Fruit fly (Drosophila melanogaster): ENCODE measurements around the gene Pdcd4.

The Pdcd4 gene

dm6 chrX:13739411-13739888 is 15.8 kb downstream of the Pdcd4 start, which contains the start of gene CG11151 (continued):
- TF ChIP-seq acj6 (GFP tag; optimal IDR thresholded peaks at IDR 0.05) (peak; percentile 96), CG3032 (tag; optimal IDR thresholded peaks at IDR 0.05) (peak; percentile 93), CG8632 (GFP tag; optimal IDR thresholded peaks at IDR 0.05) (peak; percentile 96), CG8119 (GFP tag; IDR thresholded peaks at IDR 0.05) (peak; percentile 95), OdsH (GFP tag; optimal IDR thresholded peaks at IDR 0.05) (peak; percentile 97), lz (GFP tag; optimal IDR thresholded peaks at IDR 0.05) (peak; percentile 97), CG4318 (GFP tag; optimal IDR thresholded peaks at IDR 0.05) (peak; percentile 95), CG6792 (GFP tag; optimal IDR thresholded peaks at IDR 0.05) (peak; percentile 97), net (GFP tag; optimal IDR thresholded peaks at IDR 0.05) (peak; percentile 97), Eip78C (GFP tag) (peak; percentile 99), Hr38 (GFP tag; optimal IDR thresholded peaks at IDR 0.05) (peak; percentile 75), CG9139 (GFP tag; optimal IDR thresholded peaks at IDR 0.05) (peak; percentile 93), CG10669 (GFP tag; optimal IDR thresholded peaks at IDR 0.05) (peak; percentile 97), Hr39 (GFP tag; optimal IDR thresholded peaks at IDR 0.05) (peak; percentile 97), Eip75B (GFP tag; optimal IDR thresholded peaks at IDR 0.05) (peak; percentile 97)

dm6 chrX:13737939-13738338 is 17.3 kb downstream of the Pdcd4 start, which contains the start of gene CG11134:
CG11134 (plus strand) TSS chrX:13737942.
- TF ChIP-seq fkh (GFP tag; optimal IDR thresholded peaks at IDR 0.05) = peak; percentile 75
- no peak for TF ChIP-seq topi (GFP tag; optimal IDR thresholded peaks at IDR 0.05)

- TF ChIP-seq Gug (GFP tag; IDR thresholded peaks at IDR 0.05) = no peak
- no peak for TF ChIP-seq CG6163 (GFP tag; IDR thresholded peaks at IDR 0.05)
- peak; percentile 72 for TF ChIP-seq CG1621 (tag; optimal IDR thresholded peaks at IDR 0.05)
- TF ChIP-seq fkh (GFP tag; optimal IDR thresholded peaks at IDR 0.05) = peak; percentile 36
- peak; percentile 35 for TF ChIP-seq Eip78C (GFP tag)
- TF ChIP-seq Sox14 (GFP tag; optimal IDR thresholded peaks at IDR 0.05) = peak; percentile 9
- no peak for TF ChIP-seq Eip75B (GFP tag; optimal IDR thresholded peaks at IDR 0.05)
Observed at dm6 chrX:13736174-13736482, 19.1 kb downstream of the Pdcd4 start, which contains the start of gene g. g (minus strand) TSS chrX:13736278.

- TF ChIP-seq OdsH (GFP tag; optimal IDR thresholded peaks at IDR 0.05) = no peak
- TF ChIP-seq Eip75B (GFP tag; optimal IDR thresholded peaks at IDR 0.05) = no peak
- no peak for TF ChIP-seq Sox15 (GFP tag; optimal IDR thresholded peaks at IDR 0.05)
- TF ChIP-seq esn (GFP tag; optimal IDR thresholded peaks at IDR 0.05) = no peak
- TF ChIP-seq Eip78C (GFP tag) = peak; percentile 57
- TF ChIP-seq salr (GFP tag; optimal IDR thresholded peaks at IDR 0.05) = peak in 1 of 2 experiments; percentile 12
- TF ChIP-seq svp (GFP tag) = no peak
- TF ChIP-seq achi (GFP tag; optimal IDR thresholded peaks at IDR 0.05) = peak; percentile 9
- peak; percentile 25 for TF ChIP-seq Blimp-1 (GFP tag; optimal IDR thresholded peaks at IDR 0.05)
- TF ChIP-seq Hr4 (GFP tag; optimal IDR thresholded peaks at IDR 0.05) = peak; percentile 29
- peak; percentile 31; the same call in 1 of the 3 replicates for TF ChIP-seq CG6163 (GFP tag; IDR thresholded peaks at IDR 0.05)
Observed at dm6 chrX:13735322-13736173, 19.7 kb downstream of the Pdcd4 start.

dm6 chrX:13734866-13735265 is 20.3 kb downstream of the Pdcd4 start:
- peak; percentile 48 for TF ChIP-seq esn (GFP tag; optimal IDR thresholded peaks at IDR 0.05)
- TF ChIP-seq salr (GFP tag; optimal IDR thresholded peaks at IDR 0.05) = peak in 1 of 2 experiments; percentile 56
- no peak for TF ChIP-seq fd59A (GFP tag; optimal IDR thresholded peaks at IDR 0.05)
- peak; percentile 77; the same call in 2 of the 3 replicates for TF ChIP-seq CG8119 (GFP tag; IDR thresholded peaks at IDR 0.05)
- TF ChIP-seq eg (GFP tag; IDR thresholded peaks at IDR 0.05) = no peak; the same call in 2 of the 3 replicates
- TF ChIP-seq CG9139 (GFP tag; optimal IDR thresholded peaks at IDR 0.05) = no peak
- TF ChIP-seq Gug (GFP tag; IDR thresholded peaks at IDR 0.05) = peak; percentile 64
- no peak for TF ChIP-seq Hr39 (GFP tag; optimal IDR thresholded peaks at IDR 0.05)
- no peak for TF ChIP-seq Smox (GFP tag; optimal IDR thresholded peaks at IDR 0.05)
- peak; percentile 67 for TF ChIP-seq Hr4 (GFP tag; optimal IDR thresholded peaks at IDR 0.05)
- no peak for TF ChIP-seq fd85E (GFP tag; optimal IDR thresholded peaks at IDR 0.05)
- no peak for TF ChIP-seq dac (GFP tag; optimal IDR thresholded peaks at IDR 0.05)
- no peak for TF ChIP-seq CG8632 (GFP tag; optimal IDR thresholded peaks at IDR 0.05)
- TF ChIP-seq Ets96B (tag; optimal IDR thresholded peaks at IDR 0.05) = peak; percentile 3
- TF ChIP-seq Blimp-1 (GFP tag; optimal IDR thresholded peaks at IDR 0.05) = no peak
- no peak for TF ChIP-seq dsx (GFP tag; optimal IDR thresholded peaks at IDR 0.05; ENCODE audit: poor library complexity, severe bottlenecking)
- TF ChIP-seq svp (GFP tag) = no peak
- TF ChIP-seq pdm3 (GFP tag; optimal IDR thresholded peaks at IDR 0.05) = no peak
- TF ChIP-seq CG11294 (GFP tag; IDR thresholded peaks at IDR 0.05) = 0 out of 2 replicates have a peak, but pooled peaks have one; percentile 37
- TF ChIP-seq CG32006 (GFP tag; optimal IDR thresholded peaks at IDR 0.05) = no peak
- TF ChIP-seq Sox14 (GFP tag; optimal IDR thresholded peaks at IDR 0.05) = no peak
- TF ChIP-seq Sox102F (GFP tag; optimal IDR thresholded peaks at IDR 0.05) = no peak
- no peak for TF ChIP-seq CG6276 (GFP tag; optimal IDR thresholded peaks at IDR 0.05)
- TF ChIP-seq vri (GFP tag; optimal IDR thresholded peaks at IDR 0.05) = no peak
